Fruit fly (Drosophila melanogaster): ENCODE measurements around the gene CG10486.

Gene CG10486

DNA sequence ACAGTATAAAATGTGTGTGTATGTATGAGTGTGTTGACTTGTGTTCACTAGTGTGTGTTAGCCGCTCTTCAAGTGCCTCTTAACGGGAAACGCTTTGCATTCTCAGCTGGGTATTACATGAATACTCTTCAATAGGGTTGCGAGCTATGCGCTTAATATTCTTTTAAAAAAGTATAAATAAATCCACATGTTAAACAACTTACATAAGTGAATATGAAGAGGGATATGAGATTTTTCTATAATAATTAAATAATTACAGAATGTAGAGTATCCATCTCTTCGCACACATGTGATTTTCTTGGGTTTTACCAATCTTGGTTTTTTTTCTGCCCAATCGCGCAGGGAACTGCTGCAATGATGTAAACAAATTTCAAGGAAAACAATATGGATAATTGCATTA is 39.1 kb upstream of the CG10486 start:
- no peak for TF ChIP-seq psq (GFP tag; optimal IDR thresholded peaks at IDR 0.05)

DNA sequence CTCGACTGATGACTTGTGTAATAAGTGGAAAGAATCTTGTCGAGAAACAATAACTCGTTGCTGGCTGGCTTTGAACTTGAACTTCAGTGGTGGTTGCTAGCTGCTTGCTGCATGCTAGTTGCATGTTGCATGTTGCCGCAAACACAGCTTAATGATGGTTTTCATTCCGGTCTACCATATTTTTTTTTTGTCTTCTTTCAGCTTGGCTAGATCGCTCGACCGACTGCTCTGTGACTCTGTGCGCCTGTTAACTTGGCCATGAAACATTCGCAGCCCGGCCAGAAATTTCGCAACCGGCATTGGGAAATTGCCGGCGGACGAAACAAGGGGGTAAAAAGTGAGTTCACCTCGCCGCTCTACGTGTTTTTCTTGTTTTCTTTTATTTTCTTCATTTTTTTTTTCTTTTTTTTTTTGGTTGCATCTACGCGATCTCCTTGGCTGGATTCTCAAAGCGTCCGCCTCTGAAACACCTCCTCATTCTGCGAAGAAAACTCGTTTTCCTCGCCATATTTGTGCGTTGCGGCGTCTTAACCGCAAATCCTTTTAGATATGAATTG is 36.9 kb upstream of the CG10486 start:
- TF ChIP-seq Rel (GFP tag; optimal IDR thresholded peaks at IDR 0.05) (no peak), Rel (tag; optimal IDR thresholded peaks at IDR 0.05) (no peak), ey (GFP tag; optimal IDR thresholded peaks at IDR 0.05) (no peak), tai (GFP tag; optimal IDR thresholded peaks at IDR 0.05) (no peak), CG9705 (GFP tag; optimal IDR thresholded peaks at IDR 0.05) (no peak), OdsH (GFP tag; optimal IDR thresholded peaks at IDR 0.05) (no peak), foxo (GFP tag; optimal IDR thresholded peaks at IDR 0.05) (no peak), rgr (GFP tag; optimal IDR thresholded peaks at IDR 0.05) (no peak), h (GFP tag; optimal IDR thresholded peaks at IDR 0.05) (no peak)

DNA sequence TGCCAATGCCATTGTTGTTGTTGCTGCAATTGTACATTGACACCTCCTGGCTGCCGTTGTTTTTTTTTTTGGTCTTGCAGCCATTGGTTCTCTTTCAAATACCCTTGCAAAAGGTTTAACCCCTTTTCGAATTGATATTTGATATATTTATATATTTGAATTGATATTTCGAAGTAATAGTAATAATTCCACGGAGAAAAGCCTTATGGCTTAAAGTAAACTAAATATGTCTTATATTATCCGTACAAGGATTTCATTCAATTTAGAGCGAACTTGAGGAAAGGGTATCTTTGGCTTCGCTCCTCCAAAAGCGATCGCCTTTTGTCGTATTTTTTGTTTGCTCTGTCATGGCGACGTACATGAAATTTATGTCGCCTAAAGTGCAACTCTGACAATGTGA is 35.0 kb upstream of the CG10486 start:
- TF ChIP-seq Sp1 (GFP tag; optimal IDR thresholded peaks at IDR 0.05) (peak; percentile 15), HLH106 (tag; optimal IDR thresholded peaks at IDR 0.05) (peak; percentile 44), pan (optimal IDR thresholded peaks at IDR 0.05) (no peak), OdsH (GFP tag; optimal IDR thresholded peaks at IDR 0.05) (peak; percentile 11)

DNA sequence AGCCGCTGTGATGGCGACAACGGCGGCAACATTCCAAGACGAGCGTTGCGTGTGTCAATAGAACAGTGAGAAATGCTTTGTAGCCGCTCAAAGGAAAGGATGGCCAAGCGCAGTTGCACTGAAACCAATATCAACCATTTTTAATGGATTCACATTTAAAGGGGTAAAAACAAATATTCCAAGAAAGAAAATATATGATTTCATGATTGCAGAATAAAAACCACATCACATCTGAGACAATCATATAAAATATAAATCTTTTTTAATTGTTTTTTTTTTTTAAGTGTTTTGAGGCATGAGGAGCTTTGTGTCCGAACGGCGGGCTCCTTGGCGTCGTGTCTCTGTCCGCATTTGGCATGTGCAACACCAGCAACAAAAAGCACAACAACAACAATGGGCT is 34.6 kb upstream of the CG10486 start:
- peak; percentile 19 for TF ChIP-seq br (GFP tag; optimal IDR thresholded peaks at IDR 0.05)
- peak in 1 of 2 experiments; percentile 1 for TF ChIP-seq foxo (GFP tag; optimal IDR thresholded peaks at IDR 0.05)
- TF ChIP-seq Dif (GFP tag; optimal IDR thresholded peaks at IDR 0.05; ENCODE audit: partially characterized antibody) = no peak
- TF ChIP-seq Hr78 (GFP tag; optimal IDR thresholded peaks at IDR 0.05) = no peak

DNA sequence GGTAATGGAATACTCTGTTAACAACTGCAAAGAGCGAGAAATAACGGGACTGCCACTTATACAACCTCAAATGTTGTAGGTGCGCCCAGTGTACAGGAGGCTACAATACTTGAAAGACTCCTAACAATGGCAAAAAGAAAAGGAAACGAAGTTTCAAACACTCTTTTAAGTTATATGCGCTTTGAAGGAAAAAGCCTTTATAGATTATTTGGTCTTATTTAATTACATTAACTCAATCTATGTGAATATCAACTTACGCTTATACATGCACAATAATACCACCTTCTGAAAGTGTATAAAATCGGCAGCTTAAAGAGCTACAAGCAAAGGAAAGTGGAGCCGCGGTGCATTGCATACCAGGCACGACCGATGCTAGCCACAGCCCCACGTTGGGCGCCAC is 33.9 kb upstream of the CG10486 start:
- TF ChIP-seq tai (GFP tag; optimal IDR thresholded peaks at IDR 0.05) = no peak
- no peak for TF ChIP-seq fru (GFP tag; optimal IDR thresholded peaks at IDR 0.05)
- TF ChIP-seq jim (GFP tag; optimal IDR thresholded peaks at IDR 0.05) = no peak

DNA sequence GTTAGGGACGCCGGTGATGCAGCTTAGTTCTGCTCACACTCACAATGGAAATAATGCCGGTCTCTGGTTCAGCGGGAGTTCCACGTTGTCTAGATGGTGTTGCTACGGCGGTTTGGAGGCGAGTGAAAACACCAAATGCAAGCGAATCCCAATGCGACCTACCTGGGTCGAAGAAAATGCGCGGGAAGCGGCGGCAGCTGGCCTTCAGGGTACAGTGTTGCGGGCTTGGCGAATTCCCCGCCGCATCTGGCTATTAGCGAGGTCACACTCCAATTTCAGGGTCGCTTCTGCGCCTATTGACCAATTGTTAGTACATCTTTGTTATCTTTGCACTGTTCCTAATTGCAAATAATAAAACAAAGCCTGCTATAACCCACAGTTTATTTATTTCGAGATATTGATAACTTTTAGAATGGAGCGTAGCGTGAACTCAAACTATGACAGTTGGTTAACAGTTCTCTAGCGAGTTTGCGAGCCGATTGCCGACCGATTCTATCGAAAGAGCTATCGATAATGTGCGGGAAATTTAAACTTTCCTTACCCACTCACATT is 25.9 kb upstream of the CG10486 start, which contains the start of gene Rcc1:
TSS of gene Rcc1 (minus strand) at position 411 of the 552 bp plus-strand sequence.
- TF ChIP-seq foxo (GFP tag; optimal IDR thresholded peaks at IDR 0.05) = peak in 1 of 2 experiments; percentile 2
- TF ChIP-seq HLH106 (tag; optimal IDR thresholded peaks at IDR 0.05) = peak; percentile 3
- TF ChIP-seq Myc (optimal IDR thresholded peaks at IDR 0.05) = peak; percentile 98
- no peak for TF ChIP-seq CG9705 (GFP tag; optimal IDR thresholded peaks at IDR 0.05)
- TF ChIP-seq Dif (GFP tag; optimal IDR thresholded peaks at IDR 0.05; ENCODE audit: partially characterized antibody) = no peak
- TF ChIP-seq Hnf4 (GFP tag; optimal IDR thresholded peaks at IDR 0.05) = no peak

DNA sequence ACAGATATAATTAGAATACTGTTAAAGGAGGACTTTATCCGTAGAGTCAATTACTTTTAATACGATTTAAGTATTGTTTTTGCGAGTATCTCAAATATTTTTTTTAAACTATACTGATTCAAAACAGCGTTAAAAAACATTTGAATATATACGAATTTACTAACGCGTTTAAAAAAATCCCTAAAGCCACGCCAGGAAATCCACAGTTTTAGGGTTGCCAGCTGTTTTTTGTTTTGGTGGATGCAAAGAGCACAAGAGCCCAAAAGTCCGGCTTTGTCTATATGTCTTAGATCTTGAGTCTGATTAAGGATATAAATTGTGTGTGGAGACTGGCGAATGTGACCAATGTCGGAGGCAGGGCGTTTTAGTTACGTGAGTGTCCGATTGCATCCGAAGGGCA is 21.0 kb upstream of the CG10486 start:
- TF ChIP-seq Dfd (GFP tag; optimal IDR thresholded peaks at IDR 0.05) (no peak), brk (GFP tag; optimal IDR thresholded peaks at IDR 0.05) (no peak), OdsH (GFP tag; optimal IDR thresholded peaks at IDR 0.05) (no peak)

DNA sequence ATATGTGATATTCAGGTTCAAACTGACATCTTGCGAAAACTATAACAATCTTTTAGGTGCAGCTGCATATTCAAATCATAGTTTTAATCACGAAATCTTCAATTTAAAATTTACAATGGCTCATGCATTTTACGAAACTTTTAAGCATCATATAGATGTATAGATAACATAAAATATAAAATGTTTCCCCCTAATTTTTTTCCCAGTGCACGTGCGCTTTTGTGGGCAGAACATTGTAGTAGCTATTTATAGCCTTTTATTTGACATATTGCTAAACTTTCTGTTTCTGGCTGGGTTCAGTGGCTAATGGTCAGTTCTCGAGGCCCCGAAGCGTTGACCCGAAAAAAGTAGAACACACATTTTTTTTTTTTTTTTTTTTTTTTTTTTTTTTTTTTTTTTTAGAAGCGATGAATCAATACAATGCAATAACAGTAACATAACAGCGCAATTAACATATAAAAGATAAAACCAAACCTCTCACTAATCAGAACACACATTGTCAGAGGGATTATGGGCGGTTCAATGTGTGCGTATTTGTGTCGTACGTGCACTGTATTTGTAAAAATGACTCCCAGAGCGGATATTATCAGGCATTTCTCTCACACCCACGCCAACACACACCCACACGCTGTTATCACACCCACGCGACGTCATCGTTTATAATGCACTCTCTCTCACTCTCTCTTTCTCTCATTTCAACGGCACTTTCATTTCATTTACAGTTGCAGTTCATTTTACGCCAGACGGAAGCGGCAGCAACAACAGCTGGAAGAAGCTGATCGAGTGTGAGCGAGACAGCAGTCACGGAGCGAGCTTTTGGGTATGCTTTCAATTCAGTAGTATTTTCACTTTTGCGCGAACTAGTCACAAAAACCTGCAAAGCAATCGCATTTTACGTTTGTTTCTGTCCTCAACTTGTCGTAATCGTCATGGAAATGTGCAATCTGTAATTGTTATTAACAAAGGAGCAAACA is 19.8 kb upstream of the CG10486 start:
- TF ChIP-seq pan (optimal IDR thresholded peaks at IDR 0.05) (no peak), Dif (GFP tag; optimal IDR thresholded peaks at IDR 0.05; ENCODE audit: partially characterized antibody) (peak; percentile 66), h (GFP tag; optimal IDR thresholded peaks at IDR 0.05) (peak; percentile 31), OdsH (GFP tag; optimal IDR thresholded peaks at IDR 0.05) (peak; percentile 19), ey (GFP tag; optimal IDR thresholded peaks at IDR 0.05) (no peak), rgr (GFP tag; optimal IDR thresholded peaks at IDR 0.05) (peak; percentile 18), Sp1 (GFP tag; optimal IDR thresholded peaks at IDR 0.05) (peak; percentile 34), br (GFP tag; optimal IDR thresholded peaks at IDR 0.05) (no peak), N (GFP tag; optimal IDR thresholded peaks at IDR 0.05) (no peak), lola (GFP tag; optimal IDR thresholded peaks at IDR 0.05) (no peak), dl (GFP tag; optimal IDR thresholded peaks at IDR 0.05; ENCODE audit: insufficient read depth in 1 of 2, partially characterized antibody in 2 of 2) (peak; percentile 11 to 28), Rel (GFP tag; optimal IDR thresholded peaks at IDR 0.05) (no peak), Rel (tag; optimal IDR thresholded peaks at IDR 0.05) (peak; percentile 2), GATAd (GFP tag; optimal IDR thresholded peaks at IDR 0.05) (no peak), foxo (GFP tag; optimal IDR thresholded peaks at IDR 0.05) (peak in 1 of 2 experiments; percentile 33)
